Worm (Caenorhabditis elegans) whole organism, L4 larva: ENCODE measurements around the gene pqn-74.
A peak's percentile ranks its signal among the peaks of the same experiment; 100 is the strongest.

Source experiments
- D1046.2 ChIP-seq: fragments of 200-800 bp; sonication (Bioruptor generic); IDR thresholded peaks from 2 replicates; pipeline ENCODE4 v1.3.6; 2022; ENCODE audit warnings: missing genetic modification characterization, missing compliant biosample characterization
- F37D6.2 ChIP-seq: sonication (generic microtip); optimal IDR thresholded peaks from 2 replicates; lab custom pipeline; 2016; ENCODE audit warnings: mild to moderate bottlenecking, missing genetic modification characterization, missing compliant biosample characterization
- F44E2.7 ChIP-seq: fragments of 200-800 bp; sonication (Bioruptor generic); IDR thresholded peaks from 2 replicates; pipeline ENCODE4 v2.1.2; 2022; ENCODE audit warnings: missing genetic modification characterization, missing compliant biosample characterization
- R02D3.7 ChIP-seq: fragments of 150-350 bp; sonication (generic microtip); optimal IDR thresholded peaks from 3 replicates; lab custom pipeline; 2014; ENCODE audit warnings: missing biosample characterization, missing genetic modification characterization
- T20F7.1 ChIP-seq: fragments of 200-800 bp; sonication (Bioruptor generic); optimal IDR thresholded peaks from 2 replicates; lab custom pipeline; 2018; ENCODE audit warnings: mild to moderate bottlenecking, missing genetic modification characterization, missing compliant biosample characterization
- Y105C5A.15 ChIP-seq: fragments of 200-800 bp; sonication (Bioruptor generic); IDR thresholded peaks from 2 replicates; pipeline ENCODE4 v1.3.6; 2022; ENCODE audit warnings: missing genetic modification characterization, missing compliant biosample characterization
- ZK546.5 ChIP-seq, 2 experiments: sonication (generic microtip); optimal IDR thresholded peaks; 2 replicates each; lab custom pipeline; 2017; ENCODE audit warnings: missing biosample characterization in 2 of 2, missing genetic modification characterization in 2 of 2
- aha-1 ChIP-seq: fragments of 150-350 bp; peaks from one replicate; lab custom pipeline; 2014; ENCODE audit warnings: missing biosample characterization, missing genetic modification characterization
- aly-2 ChIP-seq: sonication (generic microtip); optimal IDR thresholded peaks from 2 replicates; lab custom pipeline; 2018; ENCODE audit warnings: missing biosample characterization, missing genetic modification characterization
- ama-1 ChIP-seq: fragments of 150-350 bp; optimal IDR thresholded peaks from 2 replicates; lab custom pipeline; 2014; ENCODE audit warnings: inconsistent platforms, mixed read lengths
- arid-1 ChIP-seq: fragments of 200-800 bp; sonication (Bioruptor generic); conservative IDR thresholded peaks from 2 replicates; pipeline ENCODE4 v1.3.6; 2022; ENCODE audit warnings: missing genetic modification reagents, missing genetic modification characterization, missing compliant biosample characterization
- ceh-20 ChIP-seq: fragments of 200-800 bp; sonication (Bioruptor generic); IDR thresholded peaks from 2 replicates; pipeline ENCODE4 v1.3.6; 2022; ENCODE audit warnings: missing genetic modification reagents, missing genetic modification characterization, missing compliant biosample characterization
- ceh-62 ChIP-seq: sonication (generic microtip); optimal IDR thresholded peaks from 2 replicates; lab custom pipeline; 2017; ENCODE audit warnings: missing biosample characterization, missing genetic modification characterization
- ces-1 ChIP-seq: fragments of 150-350 bp; sonication (generic microtip); optimal IDR thresholded peaks from 4 replicates; lab custom pipeline; 2014; ENCODE audit warnings: missing biosample characterization, missing genetic modification reagents, missing genetic modification characterization
- ctbp-1 ChIP-seq: fragments of 200-800 bp; sonication (Bioruptor generic); IDR thresholded peaks from 2 replicates; pipeline ENCODE4 v1.3.6; 2022; ENCODE audit warnings: missing genetic modification reagents, missing genetic modification characterization, missing compliant biosample characterization
- daf-12 ChIP-seq: fragments of 150-350 bp; optimal IDR thresholded peaks from 2 replicates; lab custom pipeline; 2014; ENCODE audit warnings: missing biosample characterization, missing genetic modification reagents, missing genetic modification characterization
- daf-16 ChIP-seq, 3 experiments: sonication (generic microtip); optimal IDR thresholded peaks; 2 replicates each; lab custom pipeline; 2016 to 2017; ENCODE audit warnings: missing genetic modification characterization in 3 of 3, missing genetic modification reagents in 3 of 3, mild to moderate bottlenecking in 2 of 3, missing compliant biosample characterization in 2 of 3, missing biosample characterization in 1 of 3, moderate library complexity in 1 of 3
- daf-19 ChIP-seq: fragments of 200-800 bp; sonication (Bioruptor generic); conservative IDR thresholded peaks from 2 replicates; pipeline ENCODE4 v1.3.6; 2022; ENCODE audit warnings: missing genetic modification characterization, missing compliant biosample characterization
- daf-8 ChIP-seq: fragments of 200-800 bp; sonication (Bioruptor generic); IDR thresholded peaks from 2 replicates; pipeline ENCODE4 v1.3.6; 2022; ENCODE audit warnings: missing genetic modification characterization, missing compliant biosample characterization
- dmd-6 ChIP-seq: fragments of 200-800 bp; sonication (Bioruptor generic); IDR thresholded peaks from 2 replicates; pipeline ENCODE4 v1.3.6; 2022; ENCODE audit warnings: missing genetic modification reagents, missing genetic modification characterization, missing compliant biosample characterization
- duxl-1 ChIP-seq: sonication (generic microtip); optimal IDR thresholded peaks from 2 replicates; lab custom pipeline; 2016; ENCODE audit warnings: mild to moderate bottlenecking, missing genetic modification characterization, moderate library complexity, missing compliant biosample characterization; ENCODE audit not compliant: poor library complexity
- dve-1 ChIP-seq: sonication (generic microtip); optimal IDR thresholded peaks from 2 replicates; lab custom pipeline; 2017; ENCODE audit warnings: antibody characterized with exemption, mild to moderate bottlenecking, missing genetic modification characterization, missing compliant biosample characterization; ENCODE audit not compliant: insufficient read depth
- egl-27 ChIP-seq: sonication (generic microtip); optimal IDR thresholded peaks from 3 replicates; lab custom pipeline; 2017; ENCODE audit warnings: missing biosample characterization, missing genetic modification reagents, missing genetic modification characterization
- gei-8 ChIP-seq: fragments of 200-800 bp; sonication (Bioruptor generic); optimal IDR thresholded peaks from 2 replicates; lab custom pipeline; 2018; ENCODE audit warnings: mild to moderate bottlenecking, missing genetic modification characterization, missing compliant biosample characterization
- lin-15B ChIP-seq: fragments of 150-350 bp; sonication (generic microtip); optimal IDR thresholded peaks from 3 replicates; lab custom pipeline; 2014; ENCODE audit warnings: missing biosample characterization, missing genetic modification characterization
- lin-38 ChIP-seq: fragments of 200-800 bp; sonication (Bioruptor generic); IDR thresholded peaks from 2 replicates; pipeline ENCODE4 v1.3.6; 2022; ENCODE audit warnings: missing genetic modification reagents, missing genetic modification characterization, missing compliant biosample characterization
- lin-39 ChIP-seq: fragments of 150-350 bp; optimal IDR thresholded peaks from 2 replicates; lab custom pipeline; 2014; ENCODE audit warnings: missing biosample characterization, missing genetic modification reagents, missing genetic modification characterization
- lir-3 ChIP-seq: sonication (generic microtip); optimal IDR thresholded peaks from 2 replicates; lab custom pipeline; 2016; ENCODE audit warnings: mild to moderate bottlenecking, missing genetic modification characterization, missing compliant biosample characterization
- madf-5 ChIP-seq, 2 experiments: fragments of 200-800 bp; sonication (Bioruptor generic); IDR thresholded peaks; 2 replicates each; pipeline ENCODE4 v1.3.6; 2022; ENCODE audit warnings: missing compliant biosample characterization in 2 of 2, missing genetic modification characterization in 2 of 2
- mdt-29 ChIP-seq: fragments of 200-800 bp; sonication (Bioruptor generic); IDR thresholded peaks from 2 replicates; pipeline ENCODE4 v1.3.6; 2022; ENCODE audit warnings: missing genetic modification reagents, missing genetic modification characterization, missing compliant biosample characterization
- mxl-3 ChIP-seq: fragments of 200-800 bp; sonication (Bioruptor generic); optimal IDR thresholded peaks from 2 replicates; lab custom pipeline; 2018; ENCODE audit warnings: mild to moderate bottlenecking, missing genetic modification characterization, missing compliant biosample characterization
- nhr-11 ChIP-seq: fragments of 150-350 bp; optimal IDR thresholded peaks from 2 replicates; lab custom pipeline; 2014; ENCODE audit warnings: missing biosample characterization, missing genetic modification characterization
- nhr-111 ChIP-seq: fragments of 200-800 bp; sonication (Bioruptor generic); optimal IDR thresholded peaks from 2 replicates; lab custom pipeline; 2018; ENCODE audit warnings: mild to moderate bottlenecking, missing genetic modification characterization, missing compliant biosample characterization
- nhr-237 ChIP-seq: sonication (generic microtip); optimal IDR thresholded peaks from 2 replicates; lab custom pipeline; 2017; ENCODE audit warnings: missing biosample characterization, missing genetic modification characterization
- nhr-25 ChIP-seq: sonication (generic microtip); optimal IDR thresholded peaks from 2 replicates; lab custom pipeline; 2017; ENCODE audit warnings: missing genetic modification characterization, mild to moderate bottlenecking, missing compliant biosample characterization, antibody characterized with exemption, moderate library complexity, borderline replicate concordance; ENCODE audit not compliant: insufficient read depth
- nhr-28 ChIP-seq: fragments of 150-350 bp; optimal IDR thresholded peaks from 2 replicates; lab custom pipeline; 2014; ENCODE audit warnings: missing biosample characterization, missing genetic modification characterization
- nhr-6 ChIP-seq: fragments of 150-350 bp; optimal IDR thresholded peaks from 2 replicates; lab custom pipeline; 2014; ENCODE audit warnings: missing biosample characterization, missing genetic modification characterization
- pha-4 ChIP-seq, 2 experiments: fragments of 150-350 bp in 1 of 2; fragments of 200-800 bp in 1 of 2; sonication (Bioruptor generic) in 1 of 2; IDR thresholded peaks in 1 of 2; optimal IDR thresholded peaks in 1 of 2; 2 replicates each; pipeline versions ENCODE4 v1.3.6 to Lab custom; 2014 to 2022; ENCODE audit warnings: missing genetic modification characterization in 2 of 2, missing genetic modification reagents in 2 of 2, missing biosample characterization in 1 of 2, missing compliant biosample characterization in 1 of 2
- php-3 ChIP-seq: fragments of 200-800 bp; sonication (Bioruptor generic); IDR thresholded peaks from 2 replicates; pipeline ENCODE4 v1.3.6; 2022; ENCODE audit warnings: missing genetic modification reagents, missing genetic modification characterization, missing compliant biosample characterization
- pqm-1 ChIP-seq: sonication (generic microtip); optimal IDR thresholded peaks from 2 replicates; lab custom pipeline; 2017; ENCODE audit warnings: missing biosample characterization, missing genetic modification characterization
- saeg-2 ChIP-seq: fragments of 200-800 bp; sonication (Bioruptor generic); IDR thresholded peaks from 2 replicates; pipeline ENCODE4 v1.3.6; 2022; ENCODE audit warnings: missing genetic modification reagents, missing genetic modification characterization, missing compliant biosample characterization
- sdz-12 ChIP-seq: fragments of 200-800 bp; sonication (Bioruptor generic); optimal IDR thresholded peaks from 2 replicates; lab custom pipeline; 2018; ENCODE audit warnings: mild to moderate bottlenecking, missing genetic modification characterization, missing compliant biosample characterization
- snpc-1.2 ChIP-seq: fragments of 200-800 bp; sonication (Bioruptor generic); IDR thresholded peaks from 2 replicates; pipeline ENCODE4 v1.3.6; 2022; ENCODE audit warnings: missing genetic modification reagents, missing genetic modification characterization, missing compliant biosample characterization
- snpc-4 ChIP-seq: fragments of 150-350 bp; optimal IDR thresholded peaks from 2 replicates; lab custom pipeline; 2014; ENCODE audit warnings: missing biosample characterization, missing genetic modification characterization
- spr-1 ChIP-seq: sonication (generic microtip); optimal IDR thresholded peaks from 2 replicates; lab custom pipeline; 2016; ENCODE audit warnings: mild to moderate bottlenecking, missing genetic modification characterization, missing compliant biosample characterization
- tag-97 ChIP-seq: fragments of 200-800 bp; sonication (Bioruptor generic); IDR thresholded peaks from 2 replicates; pipeline ENCODE4 v1.3.6; 2022; ENCODE audit warnings: missing genetic modification characterization, missing compliant biosample characterization
- tra-1 ChIP-seq: fragments of 200-800 bp; sonication (Bioruptor generic); IDR thresholded peaks from 2 replicates; pipeline ENCODE4 v1.3.6; 2022; ENCODE audit warnings: missing genetic modification reagents, missing genetic modification characterization, missing compliant biosample characterization
- unc-130 ChIP-seq: sonication (generic microtip); optimal IDR thresholded peaks from 2 replicates; lab custom pipeline; 2016; ENCODE audit warnings: missing genetic modification reagents, missing genetic modification characterization, missing compliant biosample characterization
- zfp-2 ChIP-seq: sonication (generic microtip); optimal IDR thresholded peaks from 2 replicates; lab custom pipeline; 2016; ENCODE audit warnings: mild to moderate bottlenecking, missing genetic modification characterization, missing compliant biosample characterization
- zfp-3 ChIP-seq: fragments of 200-800 bp; sonication (Bioruptor generic); conservative IDR thresholded peaks from 2 replicates; pipeline ENCODE4 v1.3.6; 2022; ENCODE audit warnings: missing genetic modification reagents, missing genetic modification characterization, missing compliant biosample characterization

pqn-74 gene

DNA sequence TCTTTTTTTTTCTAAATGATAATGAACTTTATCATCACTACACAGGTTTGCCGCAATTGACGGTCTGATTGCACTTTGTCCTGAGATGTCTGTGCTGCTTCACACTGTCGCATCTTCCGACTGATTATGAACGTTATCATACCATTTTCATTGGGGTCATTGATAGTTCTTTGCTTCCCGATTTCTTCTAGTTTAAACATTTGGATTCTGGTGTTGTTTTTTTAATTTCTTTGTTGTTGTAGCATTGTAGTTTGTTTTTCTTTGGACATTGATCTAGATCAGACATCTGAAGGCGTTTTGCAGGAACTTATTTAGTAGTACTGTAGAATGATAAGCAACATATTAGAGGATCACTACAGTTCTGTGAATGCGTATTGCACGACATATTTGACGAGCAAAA lies 12.4 kb downstream of the pqn-74 start (continued):
- no peak for TF ChIP-seq ctbp-1
- peak; percentile 56 for TF ChIP-seq nhr-11
- peak; percentile 99 for TF ChIP-seq nhr-28
- TF ChIP-seq nhr-25 (tag; lab: Kevin White, UChicago), result no peak
- no peak for TF ChIP-seq nhr-111
- no peak for TF ChIP-seq lir-3 (tag; lab: Kevin White, UChicago)
- no peak for TF ChIP-seq daf-19 (GFP tag; lab: Robert Waterston, UW)
- TF ChIP-seq daf-12 (tag; lab: Kevin White, UChicago), result no peak
- TF ChIP-seq snpc-1.2 (GFP tag; lab: Robert Waterston, UW), result no peak
- no peak for TF ChIP-seq nhr-6
- peak; percentile 6 for TF ChIP-seq aly-2 (tag; lab: Kevin White, UChicago)
- peak; percentile 87 for TF ChIP-seq mdt-29 (GFP tag; lab: Robert Waterston, UW)
- TF ChIP-seq dve-1 (tag; lab: Kevin White, UChicago), result peak; percentile 98
- TF ChIP-seq unc-130 (GFP tag; lab: Kevin White, UChicago), result no peak
- TF ChIP-seq snpc-4 (tag; lab: Kevin White, UChicago), result no peak
- TF ChIP-seq pha-4 (GFP tag; IDR thresholded peaks at IDR 0.05; lab: Robert Waterston, UW), result 0 out of 2 replicates have a peak, but pooled peaks have one; percentile 45
- TF ChIP-seq pha-4 (tag; optimal IDR thresholded peaks at IDR 0.05; lab: Kevin White, UChicago), result no peak
- no peak for TF ChIP-seq R02D3.7
- peak; percentile 68 for TF ChIP-seq duxl-1 (tag; lab: Kevin White, UChicago)
- TF ChIP-seq madf-5 (GFP tag; IDR thresholded peaks at IDR 0.05; lab: Robert Waterston, UW), result 0 out of 4 replicates have a peak, but pooled peaks of 1 of the 2 experiments have one; percentile 67
- TF ChIP-seq ZK546.5 (tag; optimal IDR thresholded peaks at IDR 0.05; lab: Kevin White, UChicago), result no peak
- peak; percentile 1 for TF ChIP-seq spr-1 (tag; lab: Kevin White, UChicago)
- no peak for TF ChIP-seq lin-15B (tag; lab: Kevin White, UChicago)
- TF ChIP-seq php-3 (GFP tag; lab: Robert Waterston, UW), result peak; percentile 81; the same call in 1 of the 2 replicates
- no peak for TF ChIP-seq tra-1 (GFP tag; lab: Robert Waterston, UW)
- no peak for TF ChIP-seq F37D6.2
- TF ChIP-seq saeg-2 (GFP tag; lab: Robert Waterston, UW), result no peak
- TF ChIP-seq mxl-3 (GFP tag; lab: Kevin White, UChicago), result peak; percentile 22
- TF ChIP-seq dmd-6 (GFP tag; lab: Robert Waterston, UW), result peak; percentile 87
- TF ChIP-seq F44E2.7, result no peak
- peak; percentile 43; the same call in 1 of the 2 replicates for TF ChIP-seq ceh-20 (GFP tag; lab: Robert Waterston, UW)
- TF ChIP-seq gei-8 (GFP tag; lab: Kevin White, UChicago), result peak; percentile 55
- TF ChIP-seq nhr-237 (tag; lab: Kevin White, UChicago), result no peak
- TF ChIP-seq zfp-3 (GFP tag; lab: Robert Waterston, UW), result peak; percentile 91; the same call in 1 of the 2 replicates
- TF ChIP-seq D1046.2 (GFP tag; lab: Robert Waterston, UW), result no peak
- TF ChIP-seq ces-1 (GFP tag; lab: Kevin White, UChicago), result no peak
- TF ChIP-seq pqm-1 (tag; lab: Kevin White, UChicago), result peak; percentile 88
- TF ChIP-seq tag-97 (GFP tag; lab: Robert Waterston, UW), result no peak
- peak; percentile 34 for TF ChIP-seq ama-1 (lab: Kevin White, UChicago)
- peak; percentile 98 for TF ChIP-seq aha-1 (tag; lab: Kevin White, UChicago)
- TF ChIP-seq arid-1 (GFP tag; lab: Robert Waterston, UW), result 0 out of 2 replicates have a peak, but pooled peaks have one; percentile 50
- TF ChIP-seq Y105C5A.15 (GFP tag; lab: Robert Waterston, UW), result 0 out of 2 replicates have a peak, but pooled peaks have one; percentile 11
- no peak for TF ChIP-seq sdz-12 (GFP tag; lab: Kevin White, UChicago)
- peak; percentile 83 for TF ChIP-seq T20F7.1 (GFP tag; lab: Kevin White, UChicago)
- TF ChIP-seq lin-38 (GFP tag; lab: Robert Waterston, UW), result peak; percentile 43
- TF ChIP-seq daf-16 (GFP tag; optimal IDR thresholded peaks at IDR 0.05; lab: Kevin White, UChicago), result no peak
- peak; percentile 94 for TF ChIP-seq daf-16 (tag; optimal IDR thresholded peaks at IDR 0.05; lab: Kevin White, UChicago)
- no peak for TF ChIP-seq egl-27 (tag; lab: Kevin White, UChicago)
- no peak for TF ChIP-seq zfp-2 (tag; lab: Kevin White, UChicago)
- TF ChIP-seq lin-39 (tag; lab: Kevin White, UChicago), result no peak
- no peak for TF ChIP-seq daf-8 (GFP tag; lab: Robert Waterston, UW)
- TF ChIP-seq ceh-62 (tag; lab: Kevin White, UChicago), result no peak
